Fruit fly (Drosophila melanogaster): Measurements from ENCODE around the gene His2Av.

Gene His2Av

DNA sequence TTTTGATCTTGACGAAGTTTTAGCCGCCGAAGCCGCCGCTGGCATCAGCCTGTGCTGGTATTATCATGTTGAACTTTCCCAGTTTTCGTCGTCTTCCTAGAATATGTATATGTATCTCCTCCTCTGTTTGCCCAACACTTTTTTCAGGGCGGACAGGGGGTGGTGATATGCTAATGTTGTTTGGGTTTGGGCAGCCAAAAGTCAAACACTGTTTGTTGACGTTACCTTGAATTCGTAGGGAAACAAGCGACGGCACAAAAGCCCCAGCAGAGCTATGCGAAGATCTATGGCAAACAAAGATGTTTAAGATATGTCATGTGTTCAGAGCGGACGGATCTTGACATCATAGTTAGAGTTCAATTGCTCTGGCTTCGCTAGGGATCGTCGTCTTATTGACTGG lies 42.0 kb downstream of the His2Av start:
- TF ChIP-seq tll (GFP tag; optimal IDR thresholded peaks at IDR 0.05) (no peak), lov (optimal IDR thresholded peaks at IDR 0.05) (no peak), lov (GFP tag; IDR thresholded peaks at IDR 0.05) (0 out of 3 replicates have a peak, but pooled peaks have one; percentile 6), CG6813 (GFP tag; optimal IDR thresholded peaks at IDR 0.05) (peak; percentile 47), jigr1 (GFP tag; IDR thresholded peaks at IDR 0.05) (no peak), slbo (GFP tag; IDR thresholded peaks at IDR 0.05) (no peak), CG15696 (tag; optimal IDR thresholded peaks at IDR 0.05) (peak; percentile 7), wek (GFP tag; optimal IDR thresholded peaks at IDR 0.05) (peak; percentile 45), zf30C (GFP tag; optimal IDR thresholded peaks at IDR 0.05) (no peak), CG17359 (tag; optimal IDR thresholded peaks at IDR 0.05) (peak; percentile 16), Hr78 (GFP tag; optimal IDR thresholded peaks at IDR 0.05) (peak in 1 of 2 experiments; percentile 41), D (optimal IDR thresholded peaks at IDR 0.05) (no peak), D (GFP tag; optimal IDR thresholded peaks at IDR 0.05) (peak; percentile 40), dpn (GFP tag; optimal IDR thresholded peaks at IDR 0.05) (no peak), lab (GFP tag; optimal IDR thresholded peaks at IDR 0.05) (peak; percentile 54), HHEX (GFP tag; optimal IDR thresholded peaks at IDR 0.05) (peak; percentile 31), Mad (GFP tag; optimal IDR thresholded peaks at IDR 0.05) (no peak), Sox100B (GFP tag; optimal IDR thresholded peaks at IDR 0.05) (peak; percentile 29), Sry-β (GFP tag; optimal IDR thresholded peaks at IDR 0.05) (no peak), CG34376 (GFP tag; optimal IDR thresholded peaks at IDR 0.05) (no peak), fd64A (GFP tag; optimal IDR thresholded peaks at IDR 0.05) (peak; percentile 72), Xrp1 (GFP tag; IDR thresholded peaks at IDR 0.05) (peak; percentile 49; the same call in 1 of the 2 replicates), CG1233 (GFP tag; optimal IDR thresholded peaks at IDR 0.05) (peak; percentile 33), CG14667 (GFP tag; IDR thresholded peaks at IDR 0.05) (0 out of 2 replicates have a peak, but pooled peaks have one; percentile 10), HLHmδ (GFP tag; optimal IDR thresholded peaks at IDR 0.05) (peak; percentile 33), otp (GFP tag; IDR thresholded peaks at IDR 0.05) (peak; percentile 22; the same call in 1 of the 3 replicates), mam (GFP tag; optimal IDR thresholded peaks at IDR 0.05) (no peak), CG2875 (GFP tag; optimal IDR thresholded peaks at IDR 0.05) (peak; percentile 43), CG2120 (GFP tag; optimal IDR thresholded peaks at IDR 0.05) (no peak), Spps (tag; optimal IDR thresholded peaks at IDR 0.05) (no peak), odd (GFP tag; optimal IDR thresholded peaks at IDR 0.05) (peak; percentile 34), CG8478 (optimal IDR thresholded peaks at IDR 0.05) (no peak), CG10209 (GFP tag; optimal IDR thresholded peaks at IDR 0.05) (peak; percentile 20), ATbp (GFP tag; optimal IDR thresholded peaks at IDR 0.05) (peak; percentile 71), Fer3 (tag; optimal IDR thresholded peaks at IDR 0.05) (peak; percentile 23), sens (GFP tag) (peak; percentile 64), CG1603 (tag; optimal IDR thresholded peaks at IDR 0.05) (peak; percentile 36), Hsf (GFP tag; optimal IDR thresholded peaks at IDR 0.05) (no peak), CG8290 (GFP tag; optimal IDR thresholded peaks at IDR 0.05) (no peak), CG8290 (tag; optimal IDR thresholded peaks at IDR 0.05) (peak in 1 of 2 experiments; percentile 52), CG8924 (tag; optimal IDR thresholded peaks at IDR 0.05) (no peak), NfI (GFP tag; optimal IDR thresholded peaks at IDR 0.05) (no peak), CG1792 (GFP tag; optimal IDR thresholded peaks at IDR 0.05) (no peak), CG7556 (GFP tag; optimal IDR thresholded peaks at IDR 0.05) (peak; percentile 1), tgo (GFP tag; IDR thresholded peaks at IDR 0.05) (no peak), MTF-1 (GFP tag; optimal IDR thresholded peaks at IDR 0.05; ENCODE audit: borderline replicate concordance) (peak; percentile 43), pan (optimal IDR thresholded peaks at IDR 0.05) (no peak), pan (GFP tag; optimal IDR thresholded peaks at IDR 0.05 in 1 of 2, IDR thresholded peaks at IDR 0.05 in 1 of 2) (peak in 1 of 2 experiments; percentile 15), da (GFP tag; optimal IDR thresholded peaks at IDR 0.05) (no peak), CG15269 (tag; optimal IDR thresholded peaks at IDR 0.05) (peak; percentile 1), unpg (GFP tag; optimal IDR thresholded peaks at IDR 0.05) (peak; percentile 16)
